Worm (Caenorhabditis elegans): ENCODE data around the gene F09E5.16.

- TF ChIP-seq tra-4 (tag; optimal IDR thresholded peaks at IDR 0.05) (no peak), ama-1 (optimal IDR thresholded peaks at IDR 0.05) (no peak), tbx-37 (GFP tag; conservative IDR thresholded peaks at IDR 0.05) (no peak), scrt-1 (GFP tag; IDR thresholded peaks at IDR 0.05) (no peak), aly-1 (tag; optimal IDR thresholded peaks at IDR 0.05) (no peak)
These were observed 24.6 kb downstream of the F09E5.16 start for ce11 chrII:5340672-5341568.

Data from whole organism, early embryonic.